Fruit fly (Drosophila melanogaster): ENCODE measurements around the gene CG33985.

DNA sequence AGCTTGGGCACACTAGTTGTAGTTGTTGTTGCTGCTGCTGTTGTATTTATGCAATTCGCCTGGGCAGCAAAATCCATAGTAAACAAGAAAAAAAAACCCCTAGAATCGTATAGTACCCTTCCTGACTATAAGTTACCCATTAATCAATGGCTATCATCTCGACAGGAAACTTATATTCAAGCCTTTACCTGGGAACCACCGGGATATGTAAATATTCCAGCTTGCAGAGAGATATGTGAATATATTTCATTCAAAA lies 37.2 kb upstream of the CG33985 start:
- no peak for TF ChIP-seq CrebA (GFP tag; optimal IDR thresholded peaks at IDR 0.05; ENCODE audit: borderline replicate concordance)
- TF ChIP-seq CG32264 (GFP tag; optimal IDR thresholded peaks at IDR 0.05): no peak
- no peak for TF ChIP-seq lola (GFP tag; optimal IDR thresholded peaks at IDR 0.05)
- no peak for TF ChIP-seq dl (GFP tag; optimal IDR thresholded peaks at IDR 0.05; ENCODE audit: insufficient read depth in 1 of 2, partially characterized antibody in 2 of 2)
- TF ChIP-seq GATAd (GFP tag; optimal IDR thresholded peaks at IDR 0.05): no peak
- TF ChIP-seq ey (GFP tag; optimal IDR thresholded peaks at IDR 0.05): no peak
- no peak for TF ChIP-seq rgr (GFP tag; optimal IDR thresholded peaks at IDR 0.05)
- TF ChIP-seq Hr78 (GFP tag; optimal IDR thresholded peaks at IDR 0.05): no peak
- no peak for TF ChIP-seq psq (GFP tag; optimal IDR thresholded peaks at IDR 0.05)
- TF ChIP-seq brk (GFP tag; optimal IDR thresholded peaks at IDR 0.05): no peak
- TF ChIP-seq Dfd (GFP tag; optimal IDR thresholded peaks at IDR 0.05): no peak
